Fruit fly (Drosophila melanogaster) whole organism, embryonic: ENCODE data around the gene Kah.

Experiments
- Bdp1 ChIP-seq: fragments of 200-800 bp; sonication (Bioruptor generic); optimal IDR thresholded peaks from 3 replicates; lab custom pipeline; 2016; ENCODE audit warnings: missing biosample characterization, missing genetic modification characterization
- CG12769 ChIP-seq: fragments of 200-800 bp; sonication (Bioruptor generic); optimal IDR thresholded peaks from 2 replicates; lab custom pipeline; 2019; ENCODE audit warnings: missing biosample characterization, mild to moderate bottlenecking, missing genetic modification characterization, moderate library complexity
- CG13424 ChIP-seq: fragments of 200-800 bp; sonication (Bioruptor generic); optimal IDR thresholded peaks from 2 replicates; lab custom pipeline; 2019; ENCODE audit warnings: missing biosample characterization, mild to moderate bottlenecking, missing genetic modification characterization, moderate library complexity
- CG15479 ChIP-seq: fragments of 200-800 bp; sonication (Bioruptor generic); optimal IDR thresholded peaks from 3 replicates; lab custom pipeline; 2019; ENCODE audit warnings: missing biosample characterization, mild to moderate bottlenecking, missing genetic modification characterization, moderate library complexity
- CG18599 ChIP-seq: fragments of 200-800 bp; sonication (Bioruptor generic); optimal IDR thresholded peaks from 3 replicates; lab custom pipeline; 2017; ENCODE audit warnings: missing biosample characterization, missing genetic modification characterization, mild to moderate bottlenecking, moderate library complexity, missing genetic modification reagents
- CG8359 ChIP-seq: fragments of 200-800 bp; sonication (Bioruptor generic); optimal IDR thresholded peaks from 2 replicates; lab custom pipeline; 2017; ENCODE audit warnings: missing biosample characterization, mild to moderate bottlenecking, missing genetic modification characterization, borderline replicate concordance
- CG8388 ChIP-seq: fragments of 200-800 bp; sonication (Bioruptor generic); optimal IDR thresholded peaks from 2 replicates; lab custom pipeline; 2019; ENCODE audit warnings: missing biosample characterization, mild to moderate bottlenecking, missing genetic modification characterization, moderate library complexity
- CkIIα-i1 ChIP-seq: fragments of 200-800 bp; sonication (Bioruptor generic); IDR thresholded peaks from 2 replicates; pipeline ENCODE4 v1.3.6; 2022; ENCODE audit warnings: missing biosample characterization, missing genetic modification characterization
- Neu2 ChIP-seq: fragments of 200-800 bp; sonication (Bioruptor generic); optimal IDR thresholded peaks from 3 replicates; lab custom pipeline; 2016; ENCODE audit warnings: missing biosample characterization, missing genetic modification characterization, borderline replicate concordance
- kni ChIP-seq: fragments of 200-800 bp; sonication (Bioruptor generic); optimal IDR thresholded peaks from 3 replicates; lab custom pipeline; 2017; ENCODE audit warnings: mild to moderate bottlenecking, missing biosample characterization, missing genetic modification reagents, missing genetic modification characterization
- psq ChIP-seq: fragments of 200-800 bp; sonication (Bioruptor generic); optimal IDR thresholded peaks from 2 replicates; lab custom pipeline; 2017; ENCODE audit warnings: missing biosample characterization, missing genetic modification characterization
- sens-2 ChIP-seq: fragments of 200-800 bp; sonication (Bioruptor generic); IDR thresholded peaks from 2 replicates; pipeline ENCODE4 v1.3.6; 2022; ENCODE audit warnings: missing biosample characterization, missing genetic modification characterization
- slou ChIP-seq: fragments of 200-800 bp; sonication (Bioruptor generic); optimal IDR thresholded peaks from 3 replicates; lab custom pipeline; 2016; ENCODE audit warnings: missing biosample characterization, missing genetic modification characterization
- stwl ChIP-seq: fragments of 200-800 bp; sonication (Bioruptor generic); optimal IDR thresholded peaks from 3 replicates; lab custom pipeline; 2018; ENCODE audit warnings: missing biosample characterization, mild to moderate bottlenecking, missing genetic modification characterization, moderate library complexity

DNA sequence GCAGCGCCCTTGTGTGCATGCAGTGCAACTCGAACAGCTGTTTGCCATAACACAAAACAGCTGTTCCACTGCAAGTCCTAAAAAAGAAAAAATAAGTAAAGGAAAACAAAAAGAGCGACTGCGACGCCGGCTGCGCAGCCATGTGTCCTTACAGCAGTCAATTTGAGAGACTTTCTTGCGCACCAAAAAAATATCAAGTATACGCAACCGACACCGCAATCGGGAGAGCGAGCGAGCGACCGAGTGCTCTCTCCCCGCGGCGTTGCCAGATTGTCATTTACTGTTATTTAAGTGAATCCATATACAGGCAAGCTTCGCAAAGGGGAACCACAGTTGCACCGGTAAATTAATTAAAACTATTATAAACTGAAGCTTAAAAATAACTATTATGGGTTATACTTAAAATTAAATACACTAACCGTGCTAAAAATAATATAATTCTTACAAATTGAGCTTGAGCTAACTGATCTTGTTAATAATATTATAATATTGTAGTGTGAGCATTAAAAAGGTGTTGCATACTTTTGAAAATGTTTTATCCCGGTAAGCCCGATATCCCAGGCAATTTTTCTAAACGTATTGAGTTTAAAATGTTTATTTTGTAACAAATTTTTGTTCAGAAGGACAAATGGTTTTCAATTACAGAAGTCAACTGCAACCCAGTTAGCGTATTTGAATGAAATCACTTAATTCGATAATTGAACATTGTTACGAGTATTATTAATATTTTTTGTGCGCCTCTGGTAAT is 41.0 kb upstream of the Kah start:
- peak; percentile 50 for TF ChIP-seq CG13424 (tag; lab: Kevin White, UChicago)
- no peak for TF ChIP-seq psq
- no peak for TF ChIP-seq kni (GFP tag; lab: Kevin White, UChicago)
- peak; percentile 60 for TF ChIP-seq CG18599 (GFP tag; lab: Kevin White, UChicago)
- peak; percentile 13 for TF ChIP-seq stwl (tag; lab: Kevin White, UChicago)
- no peak for TF ChIP-seq slou (GFP tag; lab: Kevin White, UChicago)
- TF ChIP-seq Neu2 (GFP tag; lab: Kevin White, UChicago), result no peak
- TF ChIP-seq sens-2 (GFP tag; lab: Robert Waterston, UW), result no peak
- peak; percentile 25 for TF ChIP-seq CG8388
- no peak for TF ChIP-seq Bdp1 (GFP tag; lab: Kevin White, UChicago)
- no peak for TF ChIP-seq CG15479 (GFP tag; lab: Kevin White, UChicago)
- TF ChIP-seq CG12769 (tag; lab: Kevin White, UChicago), result peak; percentile 30
- no peak for TF ChIP-seq CG8359
- no peak for TF ChIP-seq CkIIα-i1 (GFP tag; lab: Robert Waterston, UW)
